Fruit fly (Drosophila melanogaster): ENCODE results near the gene CG2004.

DNA sequence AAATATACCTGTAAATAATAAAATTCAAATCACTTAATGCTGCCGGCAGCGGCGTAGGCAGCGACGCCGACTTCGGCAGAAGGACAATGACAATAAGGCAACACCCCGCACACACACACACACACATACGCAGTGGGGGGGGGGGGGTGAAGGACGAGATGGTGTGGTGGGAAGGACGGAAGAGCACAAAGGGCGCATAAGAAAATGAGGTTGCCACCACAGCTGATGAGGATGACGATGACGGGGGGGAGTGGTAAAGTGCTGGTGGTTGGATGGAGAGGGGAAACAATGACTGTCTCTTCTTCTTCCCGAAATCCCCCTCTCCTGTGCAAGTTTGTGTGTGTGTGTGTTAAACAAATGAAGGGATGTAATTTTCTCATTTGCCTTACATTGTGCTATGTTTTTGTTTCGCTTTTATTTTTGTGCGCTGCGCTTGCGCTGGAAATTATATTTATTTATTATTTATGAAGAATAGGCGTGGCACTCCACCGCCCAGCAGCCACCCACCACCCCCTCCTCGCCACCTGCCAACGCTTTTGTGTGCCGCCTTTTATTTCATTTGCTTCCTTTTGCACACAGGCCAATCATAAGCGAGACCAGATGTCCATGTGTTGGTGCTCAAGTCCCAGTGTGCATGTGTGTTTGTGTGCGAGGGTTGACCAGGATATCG, 19.8 kb downstream of the CG2004 start:
- TF ChIP-seq CG9705 (GFP tag; optimal IDR thresholded peaks at IDR 0.05) (no peak), dl (GFP tag; optimal IDR thresholded peaks at IDR 0.05; ENCODE audit: insufficient read depth in 1 of 2, partially characterized antibody in 2 of 2) (no peak), Hr78 (GFP tag; optimal IDR thresholded peaks at IDR 0.05) (no peak), brk (GFP tag; optimal IDR thresholded peaks at IDR 0.05) (no peak), Dfd (GFP tag; optimal IDR thresholded peaks at IDR 0.05) (peak; percentile 74), h (GFP tag; optimal IDR thresholded peaks at IDR 0.05) (no peak), OdsH (GFP tag; optimal IDR thresholded peaks at IDR 0.05) (no peak), pan (optimal IDR thresholded peaks at IDR 0.05) (no peak), jim (GFP tag; optimal IDR thresholded peaks at IDR 0.05) (no peak), foxo (GFP tag; optimal IDR thresholded peaks at IDR 0.05) (no peak), psq (GFP tag; optimal IDR thresholded peaks at IDR 0.05) (no peak), CrebA (GFP tag; optimal IDR thresholded peaks at IDR 0.05; ENCODE audit: borderline replicate concordance) (no peak)
